Fruit fly (Drosophila melanogaster): ENCODE data around the gene DIP-delta.

DIP-delta gene

dm6 chr3L:5447087-5447486 is 23.2 kb downstream of the DIP-delta start (continued):
- no peak for TF ChIP-seq eve (GFP tag; optimal IDR thresholded peaks at IDR 0.05)
- TF ChIP-seq Dip3 (GFP tag; optimal IDR thresholded peaks at IDR 0.05), result no peak
- no peak for TF ChIP-seq gfzf (GFP tag; optimal IDR thresholded peaks at IDR 0.05)
- no peak for TF ChIP-seq Deaf1 (tag; optimal IDR thresholded peaks at IDR 0.05)
- TF ChIP-seq Hr3 (GFP tag; optimal IDR thresholded peaks at IDR 0.05), result peak; percentile 3
- TF ChIP-seq CG12769 (tag; optimal IDR thresholded peaks at IDR 0.05), result peak; percentile 76
- TF ChIP-seq ems (GFP tag; optimal IDR thresholded peaks at IDR 0.05), result peak; percentile 53
- TF ChIP-seq HmgD (GFP tag; optimal IDR thresholded peaks at IDR 0.05), result no peak
- no peak for TF ChIP-seq Hand (GFP tag; optimal IDR thresholded peaks at IDR 0.05)
- peak; percentile 33 for TF ChIP-seq cato (GFP tag; optimal IDR thresholded peaks at IDR 0.05; ENCODE audit: borderline replicate concordance)
- peak; percentile 30 for TF ChIP-seq CG1602 (GFP tag; optimal IDR thresholded peaks at IDR 0.05)
- TF ChIP-seq E2f2 (GFP tag; IDR thresholded peaks at IDR 0.05), result 0 out of 2 replicates have a peak, but pooled peaks have one; percentile 24
- peak; percentile 84 for TF ChIP-seq Blimp-1 (GFP tag; optimal IDR thresholded peaks at IDR 0.05)
- TF ChIP-seq Usf (GFP tag; optimal IDR thresholded peaks at IDR 0.05), result no peak
- peak; percentile 65 for TF ChIP-seq CG12236 (GFP tag; optimal IDR thresholded peaks at IDR 0.05)
- TF ChIP-seq Ets97D (GFP tag; optimal IDR thresholded peaks at IDR 0.05), result peak; percentile 7
- no peak for TF ChIP-seq CG5953 (GFP tag; IDR thresholded peaks at IDR 0.05)
- peak; percentile 78 for TF ChIP-seq CG10209 (GFP tag; optimal IDR thresholded peaks at IDR 0.05)
- TF ChIP-seq CG9727 (GFP tag; optimal IDR thresholded peaks at IDR 0.05), result peak; percentile 45
- TF ChIP-seq CG4282 (GFP tag; optimal IDR thresholded peaks at IDR 0.05), result no peak
- TF ChIP-seq CG6813 (GFP tag; optimal IDR thresholded peaks at IDR 0.05), result peak; percentile 81
- TF ChIP-seq CG1647 (GFP tag; optimal IDR thresholded peaks at IDR 0.05), result peak; percentile 60
- no peak for TF ChIP-seq D (optimal IDR thresholded peaks at IDR 0.05)
- TF ChIP-seq D (GFP tag; optimal IDR thresholded peaks at IDR 0.05), result peak; percentile 67
- TF ChIP-seq fd102C (GFP tag; optimal IDR thresholded peaks at IDR 0.05), result no peak
- no peak for TF ChIP-seq chn (GFP tag; optimal IDR thresholded peaks at IDR 0.05)
- TF ChIP-seq mirr (GFP tag; optimal IDR thresholded peaks at IDR 0.05), result peak; percentile 72
- 0 out of 2 replicates have a peak, but pooled peaks have one; percentile 16 for TF ChIP-seq CG11085 (GFP tag; IDR thresholded peaks at IDR 0.05)
- peak; percentile 46 for TF ChIP-seq Oli (tag; optimal IDR thresholded peaks at IDR 0.05)
- no peak for TF ChIP-seq al (GFP tag; IDR thresholded peaks at IDR 0.05)
- no peak for TF ChIP-seq CG10147 (GFP tag; optimal IDR thresholded peaks at IDR 0.05)
- no peak for TF ChIP-seq CG10267 (tag; optimal IDR thresholded peaks at IDR 0.05)
- TF ChIP-seq dpn (GFP tag; optimal IDR thresholded peaks at IDR 0.05), result peak; percentile 43 to 47
- TF ChIP-seq CG16863 (GFP tag; optimal IDR thresholded peaks at IDR 0.05), result peak; percentile 28
- peak; percentile 84 for TF ChIP-seq wek (GFP tag; optimal IDR thresholded peaks at IDR 0.05)
- 0 out of 2 replicates have a peak, but pooled peaks have one; percentile 46 for TF ChIP-seq rib (GFP tag; IDR thresholded peaks at IDR 0.05)
- no peak for TF ChIP-seq CG16779 (GFP tag; IDR thresholded peaks at IDR 0.05)
- TF ChIP-seq TFAM (GFP tag; optimal IDR thresholded peaks at IDR 0.05), result peak; percentile 39
- no peak for TF ChIP-seq CG30403 (GFP tag; optimal IDR thresholded peaks at IDR 0.05)
- TF ChIP-seq gce (GFP tag; IDR thresholded peaks at IDR 0.05), result peak; percentile 68; the same call in 1 of the 3 replicates
- TF ChIP-seq kah (GFP tag; optimal IDR thresholded peaks at IDR 0.05), result peak; percentile 25
- TF ChIP-seq maf-S (GFP tag; optimal IDR thresholded peaks at IDR 0.05), result peak; percentile 0
- TF ChIP-seq CG17568 (GFP tag; optimal IDR thresholded peaks at IDR 0.05), result peak; percentile 71
- no peak for TF ChIP-seq Myb (GFP tag; optimal IDR thresholded peaks at IDR 0.05)
- peak; percentile 39 for TF ChIP-seq jumu (GFP tag; optimal IDR thresholded peaks at IDR 0.05)
- no peak for TF ChIP-seq cas (GFP tag; IDR thresholded peaks at IDR 0.05)
- TF ChIP-seq nau (GFP tag; optimal IDR thresholded peaks at IDR 0.05), result peak; percentile 79
- peak; percentile 72 for TF ChIP-seq HmgZ (tag; optimal IDR thresholded peaks at IDR 0.05)
- TF ChIP-seq pum (GFP tag; optimal IDR thresholded peaks at IDR 0.05), result peak; percentile 26
- no peak for TF ChIP-seq lilli (GFP tag; optimal IDR thresholded peaks at IDR 0.05)
- TF ChIP-seq NK7.1 (GFP tag; optimal IDR thresholded peaks at IDR 0.05), result no peak

Measured in whole organism, embryonic.